Fruit fly (Drosophila melanogaster) whole organism, embryonic: ENCODE data around the gene UQCR-11.

Experiments used
- Blimp-1 ChIP-seq: fragments of 200-800 bp; sonication (Bioruptor generic); optimal IDR thresholded peaks from 3 replicates; lab custom pipeline; 2018; ENCODE audit warnings: missing biosample characterization, missing genetic modification characterization, mild to moderate bottlenecking, moderate library complexity, missing genetic modification reagents
- CG1024 ChIP-seq: fragments of 200-800 bp; sonication (Bioruptor generic); IDR thresholded peaks from 2 replicates; pipeline ENCODE4 v1.3.6; 2022; ENCODE audit warnings: missing biosample characterization, missing genetic modification characterization
- CG11723 ChIP-seq: fragments of 200-800 bp; sonication (Bioruptor generic); optimal IDR thresholded peaks from 2 replicates; lab custom pipeline; 2017; ENCODE audit warnings: missing biosample characterization, mild to moderate bottlenecking, missing genetic modification characterization
- CG12659 ChIP-seq: fragments of 200-800 bp; sonication (Bioruptor generic); optimal IDR thresholded peaks from 3 replicates; lab custom pipeline; 2017; ENCODE audit warnings: mild to moderate bottlenecking, missing biosample characterization, missing genetic modification reagents, missing genetic modification characterization
- CG14710 ChIP-seq: fragments of 200-800 bp; sonication (Bioruptor generic); optimal IDR thresholded peaks from 3 replicates; lab custom pipeline; 2019; ENCODE audit warnings: missing biosample characterization, mild to moderate bottlenecking, missing genetic modification characterization, moderate library complexity
- CG15479 ChIP-seq: fragments of 200-800 bp; sonication (Bioruptor generic); optimal IDR thresholded peaks from 3 replicates; lab custom pipeline; 2019; ENCODE audit warnings: missing biosample characterization, mild to moderate bottlenecking, missing genetic modification characterization, moderate library complexity
- CG1603 ChIP-seq: fragments of 200-800 bp; sonication (Bioruptor generic); optimal IDR thresholded peaks from 2 replicates; lab custom pipeline; 2019; ENCODE audit warnings: missing biosample characterization, mild to moderate bottlenecking, missing genetic modification characterization, moderate library complexity
- CG16863 ChIP-seq: fragments of 200-800 bp; sonication (Bioruptor generic); optimal IDR thresholded peaks from 3 replicates; lab custom pipeline; 2016; ENCODE audit warnings: missing biosample characterization, missing genetic modification characterization
- CG17186 ChIP-seq: fragments of 200-800 bp; sonication (Bioruptor generic); optimal IDR thresholded peaks from 3 replicates; lab custom pipeline; 2017; ENCODE audit warnings: missing biosample characterization, missing genetic modification reagents, missing genetic modification characterization
- CG17361 ChIP-seq: fragments of 200-800 bp; sonication (Bioruptor generic); IDR thresholded peaks from 3 replicates; pipeline ENCODE4 v1.3.6; 2022; ENCODE audit warnings: missing biosample characterization, missing genetic modification characterization
- CG17802 ChIP-seq: fragments of 200-800 bp; sonication (Bioruptor generic); optimal IDR thresholded peaks from 2 replicates; lab custom pipeline; 2018; ENCODE audit warnings: missing biosample characterization, mild to moderate bottlenecking, missing genetic modification characterization, moderate library complexity
- CG17912 ChIP-seq: fragments of 200-800 bp; sonication (Bioruptor generic); optimal IDR thresholded peaks from 2 replicates; lab custom pipeline; 2018; ENCODE audit warnings: missing biosample characterization, mild to moderate bottlenecking, missing genetic modification characterization
- CG18011 ChIP-seq: fragments of 200-800 bp; sonication (Bioruptor generic); optimal IDR thresholded peaks from 2 replicates; lab custom pipeline; 2017; ENCODE audit warnings: missing biosample characterization, missing genetic modification characterization, mild to moderate bottlenecking, moderate library complexity, missing genotype
- CG2120 ChIP-seq: fragments of 200-800 bp; sonication (Bioruptor generic); optimal IDR thresholded peaks from 3 replicates; lab custom pipeline; 2016; ENCODE audit warnings: missing biosample characterization, missing genetic modification characterization
- CG2199 ChIP-seq: fragments of 200-800 bp; sonication (Bioruptor generic); IDR thresholded peaks from 3 replicates; pipeline ENCODE4 v1.3.6; 2022; ENCODE audit warnings: missing biosample characterization, missing genetic modification characterization
- CG2712 ChIP-seq: fragments of 200-800 bp; optimal IDR thresholded peaks from 3 replicates; lab custom pipeline; 2019; ENCODE audit warnings: missing biosample characterization, mild to moderate bottlenecking, missing genetic modification characterization, moderate library complexity
- CG2889 ChIP-seq: fragments of 200-800 bp; sonication (Bioruptor generic); IDR thresholded peaks from 3 replicates; pipeline ENCODE4 v1.3.6; 2022; ENCODE audit warnings: missing biosample characterization, missing genetic modification characterization
- CG30020 ChIP-seq: fragments of 200-800 bp; optimal IDR thresholded peaks from 2 replicates; lab custom pipeline; 2019; ENCODE audit warnings: missing biosample characterization, mild to moderate bottlenecking, missing genetic modification characterization, moderate library complexity
- CG31441 ChIP-seq: fragments of 200-800 bp; sonication (Bioruptor generic); IDR thresholded peaks from 2 replicates; pipeline ENCODE4 v1.3.6; 2022; ENCODE audit warnings: missing biosample characterization, missing genetic modification characterization
- CG34422 ChIP-seq: fragments of 200-800 bp; sonication (Bioruptor generic); IDR thresholded peaks from 3 replicates; pipeline ENCODE4 v1.3.6; 2022; ENCODE audit warnings: missing biosample characterization, missing genetic modification characterization
- CG4617 ChIP-seq: fragments of 200-800 bp; sonication (Bioruptor generic); optimal IDR thresholded peaks from 3 replicates; lab custom pipeline; 2016; ENCODE audit warnings: missing biosample characterization, missing genetic modification characterization, borderline replicate concordance
- CG6175 ChIP-seq: fragments of 200-800 bp; sonication (Bioruptor generic); IDR thresholded peaks from 3 replicates; pipeline ENCODE4 v1.3.6; 2022; ENCODE audit warnings: missing biosample characterization, missing genetic modification characterization
- CG6272 ChIP-seq: fragments of 200-800 bp; sonication (Bioruptor generic); IDR thresholded peaks from 2 replicates; pipeline ENCODE4 v1.3.6; 2022; ENCODE audit warnings: missing biosample characterization, missing genetic modification characterization
- CG7357 ChIP-seq: fragments of 200-800 bp; sonication (Bioruptor generic); IDR thresholded peaks from 3 replicates; pipeline ENCODE4 v1.3.6; 2022; ENCODE audit warnings: missing biosample characterization, missing genetic modification characterization
- CG8290 ChIP-seq, 3 experiments: fragments of 200-800 bp; sonication (Bioruptor generic); optimal IDR thresholded peaks; 2 replicates each; lab custom pipeline; 2016 to 2019; ENCODE audit warnings: missing biosample characterization in 3 of 3, missing genetic modification characterization in 3 of 3, mild to moderate bottlenecking in 2 of 3, moderate library complexity in 1 of 3
- CG9215 ChIP-seq: fragments of 200-800 bp; sonication (Bioruptor generic); IDR thresholded peaks from 2 replicates; pipeline ENCODE4 v1.3.6; 2022; ENCODE audit warnings: missing biosample characterization, missing genetic modification characterization
- CkIIα-i1 ChIP-seq: fragments of 200-800 bp; sonication (Bioruptor generic); IDR thresholded peaks from 2 replicates; pipeline ENCODE4 v1.3.6; 2022; ENCODE audit warnings: missing biosample characterization, missing genetic modification characterization
- CoRest ChIP-seq: fragments of 200-800 bp; sonication (Bioruptor generic); optimal IDR thresholded peaks from 3 replicates; lab custom pipeline; 2018; ENCODE audit warnings: missing biosample characterization, mild to moderate bottlenecking, missing genetic modification characterization, moderate library complexity
- Dfd ChIP-seq, 2 experiments: fragments of >200 bp; optimal IDR thresholded peaks; 2 replicates each; lab custom pipeline; 2017; ENCODE audit warnings: missing biosample characterization in 2 of 2, missing genetic modification characterization in 2 of 2
- Dref ChIP-seq: fragments of 200-800 bp; sonication (Bioruptor generic); IDR thresholded peaks from 2 replicates; pipeline ENCODE4 v1.3.6; 2022; ENCODE audit warnings: missing biosample characterization, missing genetic modification characterization
- Lhr ChIP-seq: fragments of 200-800 bp; sonication (Bioruptor generic); optimal IDR thresholded peaks from 3 replicates; lab custom pipeline; 2017; ENCODE audit warnings: mild to moderate bottlenecking, missing biosample characterization, missing genetic modification reagents, missing genetic modification characterization
- Lim3 ChIP-seq: fragments of 200-800 bp; sonication (Bioruptor generic); IDR thresholded peaks from 2 replicates; pipeline ENCODE4 v1.3.6; 2022; ENCODE audit warnings: missing biosample characterization, missing genetic modification characterization
- Mes4 ChIP-seq: fragments of 200-800 bp; sonication (Bioruptor generic); optimal IDR thresholded peaks from 2 replicates; lab custom pipeline; 2016; ENCODE audit warnings: missing biosample characterization, missing genetic modification characterization
- Sry-δ ChIP-seq: fragments of 200-800 bp; sonication (Bioruptor generic); optimal IDR thresholded peaks from 2 replicates; lab custom pipeline; 2016; ENCODE audit warnings: missing biosample characterization, missing genetic modification characterization
- eve ChIP-seq, 2 experiments: fragments of >200 bp; optimal IDR thresholded peaks; 2 replicates each; lab custom pipeline; 2017; ENCODE audit warnings: missing biosample characterization in 2 of 2, missing genetic modification characterization in 2 of 2
- exex ChIP-seq: fragments of 200-800 bp; sonication (Bioruptor generic); optimal IDR thresholded peaks from 4 replicates; lab custom pipeline; 2018; ENCODE audit warnings: missing biosample characterization, mild to moderate bottlenecking, missing genetic modification characterization, moderate library complexity
- ham ChIP-seq: fragments of 200-800 bp; sonication (Bioruptor generic); IDR thresholded peaks from 2 replicates; pipeline ENCODE4 v1.3.6; 2022; ENCODE audit warnings: missing biosample characterization, missing genetic modification characterization
- her ChIP-seq: fragments of 200-800 bp; sonication (Bioruptor generic); optimal IDR thresholded peaks from 2 replicates; lab custom pipeline; 2016; ENCODE audit warnings: missing biosample characterization, missing genetic modification characterization
- nmo ChIP-seq: fragments of 200-800 bp; sonication (Bioruptor generic); optimal IDR thresholded peaks from 2 replicates; lab custom pipeline; 2018; ENCODE audit warnings: missing biosample characterization, mild to moderate bottlenecking, missing genetic modification characterization, moderate library complexity
- pfk ChIP-seq: fragments of 200-800 bp; sonication (Bioruptor generic); optimal IDR thresholded peaks from 2 replicates; lab custom pipeline; 2018; ENCODE audit warnings: missing biosample characterization, mild to moderate bottlenecking, missing genetic modification characterization, moderate library complexity
- phol ChIP-seq: fragments of 200-800 bp; sonication (Bioruptor generic); optimal IDR thresholded peaks from 3 replicates; lab custom pipeline; 2018; ENCODE audit warnings: missing biosample characterization, mild to moderate bottlenecking, missing genetic modification characterization, moderate library complexity
- prd ChIP-seq, 3 experiments: fragments of >200 bp in 2 of 3; fragments of 200-800 bp in 1 of 3; sonication (Bioruptor generic) in 1 of 3; optimal IDR thresholded peaks in 2 of 3; IDR thresholded peaks in 1 of 3; 2 replicates in 2 of 3; 3 replicates in 1 of 3; pipeline versions ENCODE4 v1.3.6 to Lab custom; 2017 to 2022; ENCODE audit warnings: missing biosample characterization in 1 of 3, missing genetic modification characterization in 1 of 3
- pzg ChIP-seq: fragments of 200-800 bp; sonication (Bioruptor generic); optimal IDR thresholded peaks from 3 replicates; lab custom pipeline; 2018; ENCODE audit warnings: missing biosample characterization, mild to moderate bottlenecking, missing genetic modification characterization, moderate library complexity
- row ChIP-seq: fragments of 200-800 bp; sonication (Bioruptor generic); IDR thresholded peaks from 3 replicates; pipeline ENCODE4 v1.3.6; 2022; ENCODE audit warnings: missing biosample characterization, missing genetic modification characterization
- ssp ChIP-seq: fragments of 200-800 bp; sonication (Bioruptor generic); IDR thresholded peaks from 2 replicates; pipeline ENCODE4 v1.3.6; 2022; ENCODE audit warnings: missing biosample characterization, missing genetic modification characterization
- zen2 ChIP-seq: fragments of 200-800 bp; sonication (Bioruptor generic); IDR thresholded peaks from 3 replicates; pipeline ENCODE4 v1.3.6; 2022; ENCODE audit warnings: missing biosample characterization, missing genetic modification characterization; ENCODE audit not compliant: partially characterized antibody

Gene UQCR-11

DNA sequence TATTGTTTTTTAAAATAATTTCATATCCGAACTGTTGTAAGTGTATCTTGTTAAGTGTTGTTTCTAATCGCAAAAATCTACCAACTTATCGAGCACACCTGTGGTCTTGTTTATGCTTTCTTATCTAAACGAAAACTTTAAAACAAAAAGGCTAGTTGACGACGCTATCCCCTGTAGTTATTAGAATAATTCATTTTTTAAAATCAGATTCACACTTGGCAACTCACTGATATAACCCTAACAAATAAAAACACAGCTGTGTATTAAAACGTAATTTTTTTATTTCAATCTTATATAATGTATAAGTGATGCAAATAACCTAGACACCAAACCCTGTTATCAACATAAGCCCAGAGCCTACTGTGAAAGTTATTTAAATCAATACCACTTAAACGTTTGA is 12.7 kb upstream of the UQCR-11 start (continued):
- TF ChIP-seq her (GFP tag; lab: Kevin White, UChicago) (no peak), CG17186 (GFP tag; lab: Kevin White, UChicago) (no peak), CG7357 (GFP tag; lab: Robert Waterston, UW) (peak; percentile 42; the same call in 2 of the 3 replicates), ssp (GFP tag; lab: Robert Waterston, UW) (peak; percentile 92), CG6272 (GFP tag; lab: Robert Waterston, UW) (no peak), CG15479 (no peak)

- TF ChIP-seq CG11723 (GFP tag; lab: Kevin White, UChicago): peak; percentile 37
- TF ChIP-seq CG17802 (tag; lab: Kevin White, UChicago): peak; percentile 97
- no peak for TF ChIP-seq CG2120 (GFP tag; lab: Kevin White, UChicago)
- no peak for TF ChIP-seq Mes4 (GFP tag; lab: Kevin White, UChicago)
- peak; percentile 94 for TF ChIP-seq CG7357 (GFP tag; lab: Robert Waterston, UW)
- peak in 1 of 2 experiments; percentile 25 for TF ChIP-seq Dfd (GFP tag; optimal IDR thresholded peaks at IDR 0.05; lab: Kevin White, UChicago)
- no peak for TF ChIP-seq CkIIα-i1 (GFP tag; lab: Robert Waterston, UW)
- TF ChIP-seq CG4617 (GFP tag; lab: Kevin White, UChicago): peak; percentile 23
- no peak for TF ChIP-seq CG17912 (GFP tag; lab: Kevin White, UChicago)
- TF ChIP-seq Dref (GFP tag; lab: Robert Waterston, UW): peak; percentile 67
- TF ChIP-seq CoRest (tag; lab: Kevin White, UChicago): peak; percentile 14
- no peak for TF ChIP-seq eve (GFP tag; optimal IDR thresholded peaks at IDR 0.05; lab: Kevin White, UChicago)
- peak; percentile 33 for TF ChIP-seq nmo
- no peak for TF ChIP-seq CG34422 (GFP tag; lab: Robert Waterston, UW)
- TF ChIP-seq phol (tag; lab: Kevin White, UChicago): peak; percentile 38
- no peak for TF ChIP-seq ham (GFP tag; lab: Robert Waterston, UW)
- peak; percentile 33 for TF ChIP-seq pfk
- peak; percentile 98 for TF ChIP-seq CG30020 (tag; lab: Kevin White, UChicago)
- TF ChIP-seq exex (tag; lab: Kevin White, UChicago): no peak
- TF ChIP-seq CG2712 (tag; lab: Kevin White, UChicago): peak; percentile 12
- no peak for TF ChIP-seq CG31441 (GFP tag; lab: Robert Waterston, UW)
- no peak for TF ChIP-seq Blimp-1 (GFP tag; lab: Kevin White, UChicago)
- peak; percentile 71 for TF ChIP-seq row
- TF ChIP-seq Lhr (GFP tag; lab: Kevin White, UChicago): peak; percentile 37
- TF ChIP-seq prd (optimal IDR thresholded peaks at IDR 0.05; lab: Kevin White, UChicago): no peak
- no peak for TF ChIP-seq prd (GFP tag; IDR thresholded peaks at IDR 0.05; lab: Robert Waterston, UW)
- TF ChIP-seq CG6175 (GFP tag; lab: Robert Waterston, UW): no peak
- no peak for TF ChIP-seq CG9215 (GFP tag; lab: Robert Waterston, UW)
- no peak for TF ChIP-seq zen2 (GFP tag; lab: Robert Waterston, UW)
- TF ChIP-seq CG1024: peak; percentile 98
- TF ChIP-seq Sry-δ (GFP tag; lab: Kevin White, UChicago): no peak
- no peak for TF ChIP-seq CG2199 (GFP tag; lab: Robert Waterston, UW)
- peak; percentile 97 for TF ChIP-seq CG1603 (tag; lab: Kevin White, UChicago)
- TF ChIP-seq CG16863 (GFP tag; lab: Kevin White, UChicago): no peak
- TF ChIP-seq CG17361: 0 out of 3 replicates have a peak, but pooled peaks have one; percentile 19
- TF ChIP-seq Lim3 (GFP tag; lab: Robert Waterston, UW): no peak
- TF ChIP-seq pzg (GFP tag; lab: Kevin White, UChicago): peak; percentile 22
- TF ChIP-seq CG14710 (tag; lab: Kevin White, UChicago): peak; percentile 8
- no peak for TF ChIP-seq CG18011
- TF ChIP-seq CG12659 (GFP tag; lab: Kevin White, UChicago): peak; percentile 7
- TF ChIP-seq CG8290 (GFP tag; optimal IDR thresholded peaks at IDR 0.05; lab: Kevin White, UChicago): no peak
- peak in 1 of 2 experiments; percentile 5 for TF ChIP-seq CG8290 (tag; optimal IDR thresholded peaks at IDR 0.05; lab: Kevin White, UChicago)
- peak; percentile 97 for TF ChIP-seq ssp (GFP tag; lab: Robert Waterston, UW)
- TF ChIP-seq CG2889: no peak
Observed at dm6 chr3L:25108721-25109120, 11.8 kb upstream of the UQCR-11 start.
